Worm (Caenorhabditis elegans) whole organism, L3 larva: ENCODE results near the gene Y32B12B.4.

ENCODE experiments used
- nhr-77 ChIP-seq: fragments of 150-350 bp; optimal IDR thresholded peaks from 2 replicates; lab custom pipeline; 2014; ENCODE audit warnings: missing biosample characterization, missing genetic modification characterization
- unc-62 ChIP-seq: fragments of 150-350 bp; sonication (generic microtip); optimal IDR thresholded peaks from 4 replicates; lab custom pipeline; 2014; ENCODE audit warnings: missing biosample characterization, missing genetic modification reagents, missing genetic modification characterization

- no peak for TF ChIP-seq unc-62
- TF ChIP-seq nhr-77 (tag; lab: Kevin White, UChicago) = no peak
Measured at ce11 chrV:16580424-16580823, 27.3 kb downstream of the Y32B12B.4 start, which contains the start of gene nhr-271.
